Worm (Caenorhabditis elegans) whole organism, late embryonic: ENCODE measurements around the gene ccdc-12.

ENCODE experiments used
- K02D7.2 ChIP-seq: sonication (generic microtip); optimal IDR thresholded peaks from 2 replicates; lab custom pipeline; 2017; ENCODE audit warnings: mild to moderate bottlenecking, missing genetic modification characterization, missing compliant biosample characterization
- K09A11.1 ChIP-seq: sonication (generic microtip); optimal IDR thresholded peaks from 2 replicates; lab custom pipeline; 2017; ENCODE audit warnings: antibody characterized with exemption, mild to moderate bottlenecking, missing genetic modification characterization, missing compliant biosample characterization; ENCODE audit not compliant: insufficient read depth
- ama-1 ChIP-seq: fragments of 150-350 bp; optimal IDR thresholded peaks from 2 replicates; lab custom pipeline; 2014
- ceh-14 ChIP-seq: sonication (generic microtip); optimal IDR thresholded peaks from 2 replicates; lab custom pipeline; 2016; ENCODE audit warnings: missing genotype, missing genetic modification characterization, missing compliant biosample characterization
- ceh-18 ChIP-seq: sonication (generic microtip); optimal IDR thresholded peaks from 2 replicates; lab custom pipeline; 2016; ENCODE audit warnings: missing genetic modification characterization, missing compliant biosample characterization
- ceh-2 ChIP-seq: sonication (generic microtip); optimal IDR thresholded peaks from 2 replicates; lab custom pipeline; 2016; ENCODE audit warnings: missing genotype, missing genetic modification characterization, missing compliant biosample characterization
- ceh-22 ChIP-seq: sonication (generic microtip); optimal IDR thresholded peaks from 2 replicates; lab custom pipeline; 2017; ENCODE audit warnings: missing biosample characterization, missing genetic modification characterization
- ceh-30 ChIP-seq: fragments of 150-350 bp; optimal IDR thresholded peaks from 2 replicates; lab custom pipeline; 2014; ENCODE audit warnings: missing biosample characterization, missing genetic modification characterization
- ceh-45 ChIP-seq: fragments of 200-800 bp; sonication (Bioruptor generic); IDR thresholded peaks from 2 replicates; pipeline ENCODE4 v1.3.6; 2022; ENCODE audit warnings: missing genetic modification reagents, missing genetic modification characterization, missing compliant biosample characterization
- ceh-48 ChIP-seq: sonication (generic microtip); optimal IDR thresholded peaks from 2 replicates; lab custom pipeline; 2016; ENCODE audit warnings: missing genetic modification characterization, inconsistent platforms, missing compliant biosample characterization
- ceh-6 ChIP-seq: fragments of 200-800 bp; sonication (Bioruptor generic); optimal IDR thresholded peaks from 2 replicates; lab custom pipeline; 2018; ENCODE audit warnings: mild to moderate bottlenecking, missing genetic modification characterization, missing compliant biosample characterization
- che-1 ChIP-seq: sonication (generic microtip); optimal IDR thresholded peaks from 2 replicates; lab custom pipeline; 2016; ENCODE audit warnings: mild to moderate bottlenecking, missing genetic modification characterization, missing compliant biosample characterization
- dmd-4 ChIP-seq: sonication (generic microtip); optimal IDR thresholded peaks from 2 replicates; lab custom pipeline; 2016; ENCODE audit warnings: borderline replicate concordance, missing genetic modification characterization, missing compliant biosample characterization
- elt-2 ChIP-seq: sonication (generic microtip); optimal IDR thresholded peaks from 2 replicates; lab custom pipeline; 2016; ENCODE audit warnings: missing genetic modification reagents, missing genetic modification characterization, missing compliant biosample characterization
- elt-4 ChIP-seq: sonication (generic microtip); optimal IDR thresholded peaks from 2 replicates; lab custom pipeline; 2016; ENCODE audit warnings: missing genetic modification characterization, missing compliant biosample characterization
- ets-4 ChIP-seq: sonication (generic microtip); optimal IDR thresholded peaks from 2 replicates; lab custom pipeline; 2016; ENCODE audit warnings: missing genetic modification characterization, missing compliant biosample characterization
- eyg-1 ChIP-seq: sonication (generic microtip); optimal IDR thresholded peaks from 2 replicates; lab custom pipeline; 2016; ENCODE audit warnings: missing genotype, missing genetic modification characterization, missing compliant biosample characterization
- fax-1 ChIP-seq: sonication (generic microtip); optimal IDR thresholded peaks from 2 replicates; lab custom pipeline; 2016; ENCODE audit warnings: missing genotype, missing genetic modification characterization, missing compliant biosample characterization
- fkh-10 ChIP-seq: fragments of 150-350 bp; optimal IDR thresholded peaks from 2 replicates; lab custom pipeline; 2014; ENCODE audit warnings: missing biosample characterization, missing genetic modification reagents, missing genetic modification characterization
- gmeb-2 ChIP-seq: sonication (generic microtip); optimal IDR thresholded peaks from 2 replicates; lab custom pipeline; 2016; ENCODE audit warnings: missing genetic modification characterization, inconsistent platforms, missing compliant biosample characterization
- hlh-13 ChIP-seq: fragments of 200-800 bp; sonication (Bioruptor generic); optimal IDR thresholded peaks from 2 replicates; lab custom pipeline; 2018; ENCODE audit warnings: mild to moderate bottlenecking, missing genetic modification characterization, missing compliant biosample characterization
- hlh-30 ChIP-seq: sonication (generic microtip); optimal IDR thresholded peaks from 2 replicates; lab custom pipeline; 2017; ENCODE audit warnings: antibody characterized with exemption, missing genetic modification characterization, missing compliant biosample characterization; ENCODE audit not compliant: insufficient read depth
- hlh-6 ChIP-seq: sonication (generic microtip); optimal IDR thresholded peaks from 2 replicates; lab custom pipeline; 2016; ENCODE audit warnings: missing genotype, missing genetic modification characterization, missing compliant biosample characterization
- lin-11 ChIP-seq: fragments of 200-800 bp; sonication (Bioruptor generic); optimal IDR thresholded peaks from 2 replicates; lab custom pipeline; 2018; ENCODE audit warnings: mild to moderate bottlenecking, missing genetic modification characterization, missing compliant biosample characterization
- madf-2 ChIP-seq: sonication (generic microtip); optimal IDR thresholded peaks from 2 replicates; lab custom pipeline; 2017; ENCODE audit warnings: missing genetic modification characterization, missing compliant biosample characterization
- nhr-11 ChIP-seq: fragments of 150-350 bp; optimal IDR thresholded peaks from 2 replicates; lab custom pipeline; 2014; ENCODE audit warnings: missing biosample characterization, missing genetic modification characterization
- nhr-232 ChIP-seq: sonication (generic microtip); optimal IDR thresholded peaks from 2 replicates; lab custom pipeline; 2016; ENCODE audit warnings: missing genetic modification characterization, missing compliant biosample characterization
- npax-4 ChIP-seq: sonication (generic microtip); optimal IDR thresholded peaks from 2 replicates; lab custom pipeline; 2016; ENCODE audit warnings: missing genetic modification characterization, missing compliant biosample characterization
- pax-1 ChIP-seq: fragments of 150-350 bp; optimal IDR thresholded peaks from 2 replicates; lab custom pipeline; 2014; ENCODE audit warnings: missing biosample characterization, missing genetic modification characterization
- sox-2 ChIP-seq: fragments of 200-800 bp; sonication (Bioruptor generic); IDR thresholded peaks from 2 replicates; pipeline ENCODE4 v1.3.6; 2022; ENCODE audit warnings: missing genetic modification reagents, missing genetic modification characterization, missing compliant biosample characterization
- syd-9 ChIP-seq: sonication (generic microtip); optimal IDR thresholded peaks from 2 replicates; lab custom pipeline; 2016; ENCODE audit warnings: mild to moderate bottlenecking, missing genetic modification characterization, moderate library complexity, missing compliant biosample characterization
- tbx-7 ChIP-seq: sonication (generic microtip); optimal IDR thresholded peaks from 2 replicates; lab custom pipeline; 2016; ENCODE audit warnings: missing genotype, missing genetic modification characterization, missing compliant biosample characterization
- unc-3 ChIP-seq, 2 experiments: fragments of 200-800 bp in 1 of 2; sonication (Bioruptor generic) in 1 of 2; sonication (generic microtip) in 1 of 2; conservative IDR thresholded peaks in 1 of 2; optimal IDR thresholded peaks in 1 of 2; 2 replicates each; pipeline versions ENCODE4 v1.3.6 to Lab custom; 2016 to 2022; ENCODE audit warnings: missing compliant biosample characterization in 2 of 2, missing genetic modification characterization in 2 of 2, missing genetic modification reagents in 1 of 2
- unc-86 ChIP-seq: sonication (generic microtip); optimal IDR thresholded peaks from 2 replicates; lab custom pipeline; 2016; ENCODE audit warnings: missing genetic modification characterization, missing compliant biosample characterization

The ccdc-12 gene

DNA sequence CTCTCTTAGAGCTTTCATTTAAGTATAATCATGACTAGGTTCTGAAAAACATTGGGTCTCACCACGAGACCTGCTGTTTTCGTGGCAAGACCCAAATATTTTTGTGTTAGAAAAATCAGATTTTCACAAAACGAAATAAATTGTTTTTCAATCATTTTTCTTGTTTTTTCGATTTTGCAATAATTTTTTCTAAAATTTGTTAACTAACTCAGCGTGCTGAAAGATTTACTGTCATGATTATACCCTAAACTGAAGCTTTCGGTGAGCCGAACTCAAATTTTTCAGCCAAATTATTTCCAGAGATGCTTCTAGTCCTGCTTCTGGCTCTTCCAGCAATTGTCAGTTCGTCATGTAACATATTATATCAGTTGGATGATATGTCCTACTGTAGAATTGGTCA lies 13.0 kb downstream of the ccdc-12 start, which contains the start of gene Y69A2AL.2:
Gene Y69A2AL.2 (plus strand): TSS at position 301 of the 400 bp plus-strand sequence.
- TF ChIP-seq unc-3 (GFP tag; conservative IDR thresholded peaks at IDR 0.05; lab: Robert Waterston, UW) (no peak), unc-3 (tag; optimal IDR thresholded peaks at IDR 0.05; lab: Kevin White, UChicago) (no peak), K09A11.1 (tag; lab: Kevin White, UChicago) (no peak), ceh-2 (tag; lab: Kevin White, UChicago) (no peak), ceh-14 (no peak), nhr-11 (tag; lab: Kevin White, UChicago) (no peak), ets-4 (tag; lab: Kevin White, UChicago) (no peak), hlh-6 (tag; lab: Kevin White, UChicago) (no peak), ceh-45 (no peak), tbx-7 (tag; lab: Kevin White, UChicago) (no peak), ama-1 (lab: Kevin White, UChicago) (no peak), hlh-13 (no peak), npax-4 (tag; lab: Kevin White, UChicago) (no peak), nhr-232 (no peak), fkh-10 (GFP tag; lab: Kevin White, UChicago) (no peak)

DNA sequence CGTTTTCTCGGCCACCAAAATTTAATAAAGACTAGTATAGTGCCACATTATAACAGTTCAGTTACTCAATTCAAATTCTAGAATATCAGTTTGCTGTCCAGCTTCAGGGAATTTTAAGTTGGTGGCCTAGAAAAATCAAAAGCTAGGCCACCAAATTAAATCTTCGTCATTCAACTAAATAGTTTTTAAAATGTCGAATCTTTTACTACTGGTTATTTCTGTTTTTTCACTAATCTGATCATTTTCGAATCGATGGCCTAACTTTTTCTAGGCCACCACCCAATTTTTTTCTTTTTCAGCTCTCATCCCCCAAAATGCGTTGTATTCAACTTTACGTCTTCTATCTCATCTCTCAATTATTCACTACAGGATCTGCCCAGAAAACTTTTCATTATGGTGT lies 18.6 kb downstream of the ccdc-12 start, which contains the start of gene grd-16:
Gene grd-16 (plus strand): TSS at position 301 of the 400 bp plus-strand sequence.
- TF ChIP-seq syd-9 (tag; lab: Kevin White, UChicago) (no peak), elt-4 (tag; lab: Kevin White, UChicago) (no peak)

DNA sequence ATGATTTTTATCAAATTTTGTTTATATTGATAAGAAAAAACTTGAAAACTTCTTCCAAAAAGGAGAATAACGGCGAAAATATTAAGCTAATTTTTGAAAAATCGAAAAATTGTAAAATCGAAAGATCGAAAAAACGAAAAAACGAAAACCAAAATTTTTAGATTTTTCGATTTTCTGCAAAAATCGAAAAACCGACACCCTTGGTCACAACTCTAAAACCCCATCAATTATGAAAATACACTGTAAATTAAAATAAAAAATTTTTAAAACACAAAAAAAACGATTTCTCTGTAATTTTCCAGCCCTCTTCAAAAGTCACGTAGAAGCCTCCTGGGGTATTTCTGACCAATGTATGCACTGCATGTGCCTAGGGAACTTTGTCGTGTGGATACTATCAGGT lies 24.9 kb downstream of the ccdc-12 start, which contains the start of gene ilys-1:
Gene ilys-1 (plus strand): TSS at position 301 of the 400 bp plus-strand sequence.
- TF ChIP-seq ceh-6 (GFP tag; lab: Kevin White, UChicago), result no peak

DNA sequence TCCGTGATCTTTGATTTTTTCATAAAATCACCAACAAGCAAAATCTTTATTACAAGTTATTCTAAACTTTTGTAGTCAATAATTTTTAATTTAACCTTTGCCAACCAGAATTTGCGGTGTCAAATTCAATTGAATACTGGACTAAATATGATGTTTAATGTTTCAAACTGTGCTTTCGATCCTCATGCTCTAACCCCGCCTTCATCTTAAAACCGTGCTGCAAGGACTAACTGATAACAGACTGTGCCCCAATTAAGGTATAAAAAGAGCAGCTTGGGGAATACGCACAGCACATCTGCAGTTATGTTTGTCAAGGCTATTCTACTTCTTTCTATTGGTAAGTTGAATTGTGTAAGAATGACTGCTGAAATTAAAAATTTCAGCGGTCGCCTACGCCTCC lies 27.6 kb downstream of the ccdc-12 start, which contains the start of gene ilys-2:
Gene ilys-2 (plus strand): TSS at position 301 of the 400 bp plus-strand sequence.
- TF ChIP-seq ceh-18 (tag; lab: Kevin White, UChicago) (no peak), ets-4 (tag; lab: Kevin White, UChicago) (no peak), nhr-11 (tag; lab: Kevin White, UChicago) (no peak), pax-1 (tag; lab: Kevin White, UChicago) (no peak)
- TF ChIP-seq, all 69 proteins: peak for 0

DNA sequence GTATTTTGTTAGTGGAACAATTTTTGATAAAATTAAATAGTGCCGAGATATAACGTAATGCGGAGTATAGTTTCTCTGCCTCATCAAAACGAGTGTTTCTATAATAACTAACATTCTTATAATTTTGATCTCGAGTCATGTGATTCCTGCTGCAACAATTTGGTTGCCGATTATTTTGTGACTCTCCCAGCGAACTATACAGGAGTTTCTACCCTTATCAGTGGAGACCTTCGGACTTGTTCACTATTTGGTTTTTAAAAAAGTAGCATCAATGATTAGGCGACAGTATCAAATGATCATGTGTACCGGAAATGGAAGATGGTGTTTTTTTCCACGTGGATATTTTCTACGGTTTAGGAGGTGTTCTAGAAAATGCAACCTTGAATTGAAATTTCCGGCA lies 28.7 kb downstream of the ccdc-12 start:
- TF ChIP-seq sox-2, result no peak
- TF ChIP-seq ceh-22, result no peak
- no peak for TF ChIP-seq hlh-30 (tag; lab: Kevin White, UChicago)
- TF ChIP-seq che-1 (tag; lab: Kevin White, UChicago), result no peak

DNA sequence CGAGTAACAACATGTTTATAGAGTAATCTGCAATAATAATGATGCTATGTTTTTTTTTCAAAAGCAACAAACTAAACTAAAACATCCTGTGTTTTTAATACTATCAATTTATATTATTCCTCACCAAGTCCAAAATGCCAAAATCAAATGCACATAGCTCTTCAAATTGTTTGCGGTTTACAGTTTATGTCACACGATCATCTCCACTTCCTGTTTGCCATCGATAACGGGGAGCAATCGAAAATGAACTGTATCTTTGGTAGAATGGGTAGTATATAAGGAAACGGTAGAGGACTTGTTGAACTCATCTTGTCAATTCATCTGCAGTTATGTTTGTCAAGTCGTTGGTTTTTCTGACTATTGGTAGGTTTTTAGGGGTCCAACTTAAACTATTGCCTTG lies 30.8 kb downstream of the ccdc-12 start, which contains the start of gene ilys-3:
Gene ilys-3 (plus strand): TSS at position 301 of the 400 bp plus-strand sequence.
- no peak for TF ChIP-seq hlh-30 (tag; lab: Kevin White, UChicago)
- TF ChIP-seq K09A11.1 (tag; lab: Kevin White, UChicago), result no peak
- no peak for TF ChIP-seq lin-11 (tag; lab: Kevin White, UChicago)
- no peak for TF ChIP-seq gmeb-2 (tag; lab: Kevin White, UChicago)
- no peak for TF ChIP-seq syd-9 (tag; lab: Kevin White, UChicago)
- TF ChIP-seq ceh-2 (tag; lab: Kevin White, UChicago), result no peak
- no peak for TF ChIP-seq madf-2 (tag; lab: Kevin White, UChicago)
- no peak for TF ChIP-seq eyg-1 (tag; lab: Kevin White, UChicago)
- no peak for TF ChIP-seq sox-2
- TF ChIP-seq ceh-30 (tag; lab: Kevin White, UChicago), result no peak
- no peak for TF ChIP-seq elt-2 (tag; lab: Kevin White, UChicago)
- TF ChIP-seq K02D7.2 (tag; lab: Kevin White, UChicago), result no peak
- TF ChIP-seq dmd-4, result no peak
- TF ChIP-seq unc-86, result no peak
- no peak for TF ChIP-seq ceh-48 (tag; lab: Kevin White, UChicago)
- TF ChIP-seq fax-1, result no peak
